Worm (Caenorhabditis elegans): Measurements from ENCODE around the gene R11F4.2.
A peak's percentile ranks its signal among the peaks of the same experiment; 100 is the strongest.

R11F4.2 gene

ce11 chrII:4044349-4044748 lies 38.5 kb upstream of the R11F4.2 start, which contains the start of gene rpn-11 (continued):
- TF ChIP-seq bed-1 (GFP tag; IDR thresholded peaks at IDR 0.05) (no peak), nfya-2 (GFP tag; IDR thresholded peaks at IDR 0.05) (no peak), somi-1 (GFP tag; optimal IDR thresholded peaks at IDR 0.05) (no peak), nfya-1 (tag; optimal IDR thresholded peaks at IDR 0.05; ENCODE audit: borderline replicate concordance, insufficient read depth) (no peak), F49E8.2 (tag; optimal IDR thresholded peaks at IDR 0.05; ENCODE audit: insufficient read depth) (no peak), lin-35 (GFP tag; optimal IDR thresholded peaks at IDR 0.05) (peak; percentile 62 to 95 (median 69)), attf-3 (GFP tag; conservative IDR thresholded peaks at IDR 0.05) (peak; percentile 61; the same call in 1 of the 2 replicates), ztf-3 (GFP tag; optimal IDR thresholded peaks at IDR 0.05) (no peak), nhr-80 (tag; optimal IDR thresholded peaks at IDR 0.05) (peak; percentile 12), pbrm-1 (GFP tag; IDR thresholded peaks at IDR 0.05) (peak; percentile 74), unc-62 (GFP tag; optimal IDR thresholded peaks at IDR 0.05) (no peak), tbp1 (GFP tag; optimal IDR thresholded peaks at IDR 0.05) (peak; percentile 66), lir-1 (GFP tag; conservative IDR thresholded peaks at IDR 0.05) (peak; percentile 71), nhr-90 (tag; optimal IDR thresholded peaks at IDR 0.05) (no peak), hlh-26 (GFP tag; conservative IDR thresholded peaks at IDR 0.05) (no peak), snpc-1.1 (tag; optimal IDR thresholded peaks at IDR 0.05; ENCODE audit: insufficient read depth) (no peak), akir-1 (GFP tag; optimal IDR thresholded peaks at IDR 0.05) (no peak), let-526 (GFP tag; IDR thresholded peaks at IDR 0.05) (no peak), hmg-1.2 (GFP tag; IDR thresholded peaks at IDR 0.05) (peak; percentile 92), ceh-58 (GFP tag; IDR thresholded peaks at IDR 0.05) (no peak), B0019.2 (GFP tag; conservative IDR thresholded peaks at IDR 0.05) (peak; percentile 65), Y67H2A.10 (GFP tag; conservative IDR thresholded peaks at IDR 0.05) (peak; percentile 51; the same call in 1 of the 2 replicates), mes-4 (tag; optimal IDR thresholded peaks at IDR 0.05) (no peak), rec-8 (tag; optimal IDR thresholded peaks at IDR 0.05) (no peak), lag-1 (GFP tag; IDR thresholded peaks at IDR 0.05) (no peak), hmg-20 (GFP tag; IDR thresholded peaks at IDR 0.05) (no peak), lsl-1 (GFP tag; optimal IDR thresholded peaks at IDR 0.05) (peak; percentile 77), ceh-100 (GFP tag; IDR thresholded peaks at IDR 0.05) (peak; percentile 41; the same call in 1 of the 2 replicates), fkh-3 (tag; optimal IDR thresholded peaks at IDR 0.05) (no peak), ztf-28 (GFP tag; IDR thresholded peaks at IDR 0.05) (0 out of 2 replicates have a peak, but pooled peaks have one; percentile 27), mcd-1 (GFP tag; IDR thresholded peaks at IDR 0.05) (peak; percentile 91), dpl-1 (GFP tag; optimal IDR thresholded peaks at IDR 0.05) (peak; percentile 96), atf-7 (tag; optimal IDR thresholded peaks at IDR 0.05) (peak; percentile 54), C06A6.2 (GFP tag; conservative IDR thresholded peaks at IDR 0.05) (peak; percentile 64; the same call in 1 of the 2 replicates), snpc-1.3 (tag; optimal IDR thresholded peaks at IDR 0.05; ENCODE audit: insufficient read depth) (peak; percentile 24), lsy-27 (tag; optimal IDR thresholded peaks at IDR 0.05; ENCODE audit: borderline replicate concordance, insufficient read depth) (no peak), tlf-1 (GFP tag; optimal IDR thresholded peaks at IDR 0.05) (peak; percentile 80), athp-1 (tag; optimal IDR thresholded peaks at IDR 0.05) (peak; percentile 50), ceh-40 (GFP tag; IDR thresholded peaks at IDR 0.05) (no peak), sptf-2 (GFP tag; optimal IDR thresholded peaks at IDR 0.05) (no peak), lin-54 (GFP tag; optimal IDR thresholded peaks at IDR 0.05) (peak; percentile 98), sea-2 (GFP tag; IDR thresholded peaks at IDR 0.05) (no peak), lin-40 (tag; optimal IDR thresholded peaks at IDR 0.05) (peak; percentile 88), T07F8.4 (tag; optimal IDR thresholded peaks at IDR 0.05) (no peak), ztf-22 (GFP tag; optimal IDR thresholded peaks at IDR 0.05) (no peak), B0035.1 (tag; optimal IDR thresholded peaks at IDR 0.05) (no peak), mxl-1 (tag; optimal IDR thresholded peaks at IDR 0.05) (no peak), nhr-120 (GFP tag; IDR thresholded peaks at IDR 0.05) (no peak)

Measured in whole organism, young adult.